Fruit fly (Drosophila melanogaster) Kc167 (cell line): Measurements from ENCODE around the gene CG17267.

Experiments
- Sin3A ChIP-seq: fragments of >200 bp; optimal IDR thresholded peaks from 2 replicates; lab custom pipeline; 2018; ENCODE audit warnings: missing external identifiers
- h ChIP-seq: fragments of >200 bp; optimal IDR thresholded peaks from 3 replicates; lab custom pipeline; 2018; ENCODE audit warnings: missing external identifiers
- psq ChIP-seq: fragments of >200 bp; optimal IDR thresholded peaks from 2 replicates; lab custom pipeline; 2017; ENCODE audit warnings: missing external identifiers
- ttk ChIP-seq: sonication (Bioruptor generic); optimal IDR thresholded peaks from 2 replicates; lab custom pipeline; 2017; ENCODE audit warnings: missing external identifiers

DNA sequence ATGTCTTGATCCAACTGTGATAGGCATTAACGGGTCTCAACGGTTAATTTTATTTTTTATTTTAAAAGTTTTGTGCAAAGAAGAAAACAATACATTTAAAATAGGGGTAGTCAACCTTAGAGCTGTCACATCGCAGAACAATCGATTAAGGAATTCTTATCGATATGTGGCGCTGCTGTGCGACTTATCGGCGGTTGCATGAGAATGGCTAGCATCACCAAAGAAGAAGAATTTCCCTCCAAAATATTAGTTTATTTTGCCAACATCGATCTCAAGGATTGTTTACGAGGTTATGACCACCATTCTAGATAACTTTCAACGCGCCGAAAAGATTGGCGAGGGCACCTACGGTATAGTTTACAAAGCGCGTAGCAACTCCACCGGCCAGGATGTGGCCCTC is 3.5 kb downstream of the CG17267 start, which contains the start of gene Cdk2:
- no peak for TF ChIP-seq Sin3A (lab: Kevin White, UChicago)
- no peak for TF ChIP-seq ttk (lab: Kevin White, UChicago)
- TF ChIP-seq psq: no peak
- TF ChIP-seq h: no peak
